Worm (Caenorhabditis elegans) whole organism, early embryonic: ENCODE results near the gene srxa-18.

Source experiments
- B0310.2 ChIP-seq: sonication (generic microtip); optimal IDR thresholded peaks from 2 replicates; lab custom pipeline; 2016; ENCODE audit warnings: mild to moderate bottlenecking, missing genetic modification characterization, missing compliant biosample characterization
- F13C5.2 ChIP-seq: sonication (generic microtip); optimal IDR thresholded peaks from 2 replicates; lab custom pipeline; 2017; ENCODE audit warnings: mild to moderate bottlenecking, missing genetic modification characterization, inconsistent platforms, missing compliant biosample characterization
- aly-1 ChIP-seq: sonication (generic microtip); optimal IDR thresholded peaks from 2 replicates; lab custom pipeline; 2016; ENCODE audit warnings: missing genetic modification characterization, missing compliant biosample characterization
- ama-1 ChIP-seq: fragments of 150-350 bp; optimal IDR thresholded peaks from 2 replicates; lab custom pipeline; 2014
- ceh-13 ChIP-seq: fragments of 200-800 bp; sonication (Bioruptor generic); optimal IDR thresholded peaks from 2 replicates; lab custom pipeline; 2018; ENCODE audit warnings: mild to moderate bottlenecking, missing genetic modification characterization, missing compliant biosample characterization
- ceh-36 ChIP-seq: sonication (generic microtip); optimal IDR thresholded peaks from 2 replicates; lab custom pipeline; 2016; ENCODE audit warnings: missing genetic modification characterization, inconsistent platforms, missing compliant biosample characterization
- ets-7 ChIP-seq: sonication (generic microtip); optimal IDR thresholded peaks from 2 replicates; lab custom pipeline; 2016; ENCODE audit warnings: missing genotype, missing genetic modification characterization, missing compliant biosample characterization
- flt-1 ChIP-seq: fragments of 200-800 bp; sonication (Bioruptor generic); IDR thresholded peaks from 2 replicates; pipeline ENCODE4 v1.3.6; 2022; ENCODE audit warnings: missing genetic modification characterization, missing compliant biosample characterization
- hmbx-1 ChIP-seq: sonication (generic microtip); optimal IDR thresholded peaks from 2 replicates; lab custom pipeline; 2016; ENCODE audit warnings: mild to moderate bottlenecking, missing genetic modification characterization, missing compliant biosample characterization
- hmg-4 ChIP-seq: fragments of 200-800 bp; sonication (Bioruptor generic); optimal IDR thresholded peaks from 2 replicates; lab custom pipeline; 2018; ENCODE audit warnings: mild to moderate bottlenecking, missing genetic modification characterization, missing compliant biosample characterization
- hnd-1 ChIP-seq: sonication (generic microtip); optimal IDR thresholded peaks from 2 replicates; lab custom pipeline; 2016; ENCODE audit warnings: missing genetic modification characterization, missing compliant biosample characterization
- pes-1 ChIP-seq: fragments of 200-800 bp; sonication (Bioruptor generic); IDR thresholded peaks from 2 replicates; pipeline ENCODE4 v1.3.6; 2022; ENCODE audit warnings: missing genetic modification reagents, missing genetic modification characterization, missing compliant biosample characterization
- scrt-1 ChIP-seq: fragments of 200-800 bp; sonication (Bioruptor generic); IDR thresholded peaks from 2 replicates; pipeline ENCODE4 v1.3.6; 2022; ENCODE audit warnings: missing genetic modification characterization, missing compliant biosample characterization
- sea-1 ChIP-seq: fragments of 200-800 bp; sonication (Bioruptor generic); conservative IDR thresholded peaks from 2 replicates; pipeline ENCODE4 v1.3.6; 2022; ENCODE audit warnings: missing genetic modification characterization, missing compliant biosample characterization
- tbx-11 ChIP-seq: fragments of 200-800 bp; sonication (Bioruptor generic); IDR thresholded peaks from 2 replicates; pipeline ENCODE4 v1.3.6; 2022; ENCODE audit warnings: missing genetic modification characterization, missing compliant biosample characterization
- tbx-37 ChIP-seq: fragments of 200-800 bp; sonication (Bioruptor generic); conservative IDR thresholded peaks from 2 replicates; pipeline ENCODE4 v1.3.6; 2022; ENCODE audit warnings: missing genetic modification reagents, missing genetic modification characterization, missing compliant biosample characterization
- tra-4 ChIP-seq: sonication (generic microtip); optimal IDR thresholded peaks from 2 replicates; lab custom pipeline; 2017; ENCODE audit warnings: missing genetic modification characterization, missing compliant biosample characterization

The srxa-18 gene

ce11 chrV:10120898-10121297 is at the start of gene srxa-18:
Gene srxa-18 (minus strand): TSS chrV:10120997.
- TF ChIP-seq flt-1 (GFP tag; lab: Robert Waterston, UW) = no peak
- no peak for TF ChIP-seq F13C5.2
- TF ChIP-seq ceh-13 = no peak
- TF ChIP-seq tra-4 = no peak
- no peak for TF ChIP-seq scrt-1 (GFP tag; lab: Robert Waterston, UW)
- TF ChIP-seq hmg-4 = no peak
- no peak for TF ChIP-seq sea-1 (GFP tag; lab: Robert Waterston, UW)
- no peak for TF ChIP-seq ama-1
- no peak for TF ChIP-seq aly-1
- TF ChIP-seq ceh-36 (tag; lab: Kevin White, UChicago) = no peak
- no peak for TF ChIP-seq hnd-1 (tag; lab: Kevin White, UChicago)
- TF ChIP-seq tbx-37 = no peak
- TF ChIP-seq hmbx-1 = no peak
- no peak for TF ChIP-seq pes-1
- TF ChIP-seq tbx-11 = no peak
- no peak for TF ChIP-seq B0310.2 (tag; lab: Kevin White, UChicago)
- no peak for TF ChIP-seq ets-7

- no peak for TF ChIP-seq tbx-11
- no peak for TF ChIP-seq tra-4
- TF ChIP-seq ceh-36 (tag; lab: Kevin White, UChicago) = no peak
- no peak for TF ChIP-seq sea-1 (GFP tag; lab: Robert Waterston, UW)
- TF ChIP-seq pes-1 = no peak
- TF ChIP-seq tbx-37 = no peak
- TF ChIP-seq B0310.2 (tag; lab: Kevin White, UChicago) = no peak
- no peak for TF ChIP-seq ama-1
- TF ChIP-seq hmbx-1 = no peak
- TF ChIP-seq hnd-1 (tag; lab: Kevin White, UChicago) = no peak
- no peak for TF ChIP-seq scrt-1 (GFP tag; lab: Robert Waterston, UW)
- TF ChIP-seq ets-7 = no peak
- no peak for TF ChIP-seq ceh-13
- no peak for TF ChIP-seq aly-1
These were observed 48.1 kb upstream of the srxa-18 start for ce11 chrV:10168870-10169269.

ce11 chrV:10166368-10166767 is 45.6 kb upstream of the srxa-18 start, which contains the start of gene C51E3.6:
Gene C51E3.6 (minus strand): TSS chrV:10166468.
- TF ChIP-seq ceh-36 (tag; lab: Kevin White, UChicago) (no peak), hmg-4 (no peak), flt-1 (GFP tag; lab: Robert Waterston, UW) (no peak), tra-4 (no peak), B0310.2 (tag; lab: Kevin White, UChicago) (no peak), pes-1 (no peak), hnd-1 (tag; lab: Kevin White, UChicago) (no peak), aly-1 (no peak), sea-1 (GFP tag; lab: Robert Waterston, UW) (no peak), ceh-13 (no peak), tbx-37 (no peak), F13C5.2 (no peak), ets-7 (no peak)

- no peak for TF ChIP-seq hmg-4
- TF ChIP-seq ama-1 = no peak
- no peak for TF ChIP-seq flt-1 (GFP tag; lab: Robert Waterston, UW)
- TF ChIP-seq sea-1 (GFP tag; lab: Robert Waterston, UW) = no peak
- no peak for TF ChIP-seq tbx-37
These were observed 40.2 kb upstream of the srxa-18 start, which contains the start of gene C51E3.10 for ce11 chrV:10160954-10161353. Gene C51E3.10 (minus strand): TSS chrV:10161134.

ce11 chrV:10159972-10160371 is 39.2 kb upstream of the srxa-18 start:
- TF ChIP-seq aly-1 (no peak), pes-1 (no peak), ets-7 (no peak), hmbx-1 (no peak), tbx-11 (no peak), ama-1 (no peak), ceh-13 (no peak), tra-4 (no peak), scrt-1 (GFP tag; lab: Robert Waterston, UW) (no peak), flt-1 (GFP tag; lab: Robert Waterston, UW) (no peak), B0310.2 (tag; lab: Kevin White, UChicago) (no peak), hmg-4 (no peak)

ce11 chrV:10158528-10158927 is 37.7 kb upstream of the srxa-18 start, which contains the start of gene srsx-30:
Gene srsx-30 (plus strand): TSS chrV:10158828.
- TF ChIP-seq ets-7 (no peak), pes-1 (no peak), hmg-4 (no peak), tbx-11 (no peak), sea-1 (GFP tag; lab: Robert Waterston, UW) (no peak), aly-1 (no peak), F13C5.2 (no peak), hnd-1 (tag; lab: Kevin White, UChicago) (no peak), tbx-37 (no peak)

- TF ChIP-seq F13C5.2 (no peak), ets-7 (no peak), tra-4 (no peak), pes-1 (no peak), tbx-11 (no peak), flt-1 (GFP tag; lab: Robert Waterston, UW) (no peak), tbx-37 (no peak), hmbx-1 (no peak), aly-1 (no peak), hmg-4 (no peak), hnd-1 (tag; lab: Kevin White, UChicago) (no peak), ceh-36 (tag; lab: Kevin White, UChicago) (no peak), scrt-1 (GFP tag; lab: Robert Waterston, UW) (no peak), ama-1 (no peak)
These were observed 33.9 kb upstream of the srxa-18 start, which contains the start of gene srsx-29 for ce11 chrV:10154698-10155097. Gene srsx-29 (plus strand): TSS chrV:10154998.

- TF ChIP-seq pes-1 (no peak), tbx-37 (no peak), scrt-1 (GFP tag; lab: Robert Waterston, UW) (no peak), tbx-11 (no peak), aly-1 (no peak), tra-4 (no peak), hnd-1 (tag; lab: Kevin White, UChicago) (no peak), hmg-4 (no peak), ama-1 (no peak), ceh-13 (no peak), sea-1 (GFP tag; lab: Robert Waterston, UW) (no peak), ceh-36 (tag; lab: Kevin White, UChicago) (no peak), flt-1 (GFP tag; lab: Robert Waterston, UW) (no peak), hmbx-1 (no peak)
These were observed 32.3 kb upstream of the srxa-18 start for ce11 chrV:10153076-10153475.

ce11 chrV:10152278-10152677 is 31.5 kb upstream of the srxa-18 start, which contains the start of gene srsx-28:
Gene srsx-28 (plus strand): TSS chrV:10152578.
- TF ChIP-seq ama-1 (no peak), flt-1 (GFP tag; lab: Robert Waterston, UW) (no peak), tbx-11 (no peak), scrt-1 (GFP tag; lab: Robert Waterston, UW) (no peak)
